Fruit fly (Drosophila melanogaster): ENCODE results near the gene noc.

The noc gene

dm6 chr2L:14502578-14503426, 12.1 kb downstream of the noc start (continued):
- peak; percentile 94 for TF ChIP-seq repo (GFP tag; optimal IDR thresholded peaks at IDR 0.05)
- TF ChIP-seq Bteb2 (GFP tag; optimal IDR thresholded peaks at IDR 0.05): peak; percentile 83
- TF ChIP-seq ems (GFP tag; optimal IDR thresholded peaks at IDR 0.05): peak; percentile 93
- peak; percentile 86 for TF ChIP-seq CG31224 (GFP tag; IDR thresholded peaks at IDR 0.05)
- peak; percentile 93 for TF ChIP-seq lmd (GFP tag; IDR thresholded peaks at IDR 0.05)
- TF ChIP-seq Scr (GFP tag; IDR thresholded peaks at IDR 0.05; ENCODE audit: partially characterized antibody): no peak
- peak; percentile 84 for TF ChIP-seq CG13123 (GFP tag; optimal IDR thresholded peaks at IDR 0.05)
- peak; percentile 85 for TF ChIP-seq CG8388 (GFP tag; optimal IDR thresholded peaks at IDR 0.05)
- TF ChIP-seq Meics (GFP tag; optimal IDR thresholded peaks at IDR 0.05): peak; percentile 90
- peak; percentile 87 for TF ChIP-seq CG4282 (GFP tag; optimal IDR thresholded peaks at IDR 0.05)
- TF ChIP-seq CG14441 (GFP tag; IDR thresholded peaks at IDR 0.05): peak; percentile 95
- peak; percentile 69 for TF ChIP-seq rib (GFP tag; IDR thresholded peaks at IDR 0.05)
- TF ChIP-seq zen2 (GFP tag; IDR thresholded peaks at IDR 0.05; ENCODE audit: partially characterized antibody): no peak
- TF ChIP-seq CG3847 (GFP tag; IDR thresholded peaks at IDR 0.05): peak; percentile 84
- TF ChIP-seq eyg (GFP tag; optimal IDR thresholded peaks at IDR 0.05): peak; percentile 90
- TF ChIP-seq CG11085 (GFP tag; IDR thresholded peaks at IDR 0.05): peak; percentile 86
- peak; percentile 93 for TF ChIP-seq ttk (GFP tag; IDR thresholded peaks at IDR 0.05)
- peak; percentile 86 for TF ChIP-seq nerfin-1 (tag; optimal IDR thresholded peaks at IDR 0.05)
- peak; percentile 76 for TF ChIP-seq Jarid2 (GFP tag; optimal IDR thresholded peaks at IDR 0.05)
- TF ChIP-seq gce (GFP tag; IDR thresholded peaks at IDR 0.05): peak; percentile 88; the same call in 2 of the 3 replicates
- TF ChIP-seq wor (GFP tag; IDR thresholded peaks at IDR 0.05): peak; percentile 84
- TF ChIP-seq crol (GFP tag; IDR thresholded peaks at IDR 0.05): peak; percentile 54
- TF ChIP-seq zfh2 (GFP tag; optimal IDR thresholded peaks at IDR 0.05): peak; percentile 86
- TF ChIP-seq stwl (tag; optimal IDR thresholded peaks at IDR 0.05): peak; percentile 12
- TF ChIP-seq gcm2 (GFP tag; optimal IDR thresholded peaks at IDR 0.05): peak; percentile 64
- peak; percentile 91 for TF ChIP-seq pum (GFP tag; optimal IDR thresholded peaks at IDR 0.05)
- peak; percentile 81 for TF ChIP-seq CG4617 (GFP tag; optimal IDR thresholded peaks at IDR 0.05; ENCODE audit: borderline replicate concordance)
- TF ChIP-seq Nf-YB (GFP tag; optimal IDR thresholded peaks at IDR 0.05): peak; percentile 66
- TF ChIP-seq usp (GFP tag; optimal IDR thresholded peaks at IDR 0.05): no peak
- no peak for TF ChIP-seq h (optimal IDR thresholded peaks at IDR 0.05)
- no peak for TF ChIP-seq fru (optimal IDR thresholded peaks at IDR 0.05)
- TF ChIP-seq ATbp (GFP tag; optimal IDR thresholded peaks at IDR 0.05): peak; percentile 89
- TF ChIP-seq Nf-YA (GFP tag; IDR thresholded peaks at IDR 0.05): peak; percentile 73
- TF ChIP-seq peb (GFP tag; IDR thresholded peaks at IDR 0.05): peak; percentile 82
- TF ChIP-seq CG3281 (GFP tag; optimal IDR thresholded peaks at IDR 0.05): peak; percentile 87
- peak; percentile 78 for TF ChIP-seq CG18011 (GFP tag; optimal IDR thresholded peaks at IDR 0.05)
- TF ChIP-seq en (GFP tag; optimal IDR thresholded peaks at IDR 0.05): peak; percentile 89
- peak; percentile 81 for TF ChIP-seq CG3838 (GFP tag; optimal IDR thresholded peaks at IDR 0.05)
- TF ChIP-seq kah (GFP tag; optimal IDR thresholded peaks at IDR 0.05): peak; percentile 80
- TF ChIP-seq Hr51 (GFP tag; optimal IDR thresholded peaks at IDR 0.05): peak; percentile 69 to 94
- TF ChIP-seq CG13894 (tag; optimal IDR thresholded peaks at IDR 0.05): peak; percentile 62
- peak; percentile 78 for TF ChIP-seq luna (GFP tag; optimal IDR thresholded peaks at IDR 0.05)
- peak; percentile 96 for TF ChIP-seq CG12769 (tag; optimal IDR thresholded peaks at IDR 0.05)
- peak; percentile 98 for TF ChIP-seq vvl (GFP tag; IDR thresholded peaks at IDR 0.05)
- no peak for TF ChIP-seq D (optimal IDR thresholded peaks at IDR 0.05)
- peak; percentile 89 for TF ChIP-seq D (GFP tag; optimal IDR thresholded peaks at IDR 0.05)
- no peak for TF ChIP-seq CG7963 (GFP tag; IDR thresholded peaks at IDR 0.05; ENCODE audit: partially characterized antibody)
- peak; percentile 65 for TF ChIP-seq CG7928 (GFP tag; optimal IDR thresholded peaks at IDR 0.05)
- peak; percentile 93 for TF ChIP-seq CG31441 (GFP tag; IDR thresholded peaks at IDR 0.05)
- TF ChIP-seq CG34376 (GFP tag; optimal IDR thresholded peaks at IDR 0.05): peak; percentile 34

All from whole organism, embryonic.